Fruit fly (Drosophila melanogaster): ENCODE data around the gene Blos3.

- TF ChIP-seq tj (GFP tag; optimal IDR thresholded peaks at IDR 0.05) (no peak), CG7101 (tag; optimal IDR thresholded peaks at IDR 0.05) (no peak), toe (GFP tag; optimal IDR thresholded peaks at IDR 0.05) (no peak)
These were observed 32.2 kb upstream of the Blos3 start for dm6 chr3L:18837707-18838244.

Data from whole organism, adult.